Worm (Caenorhabditis elegans): ENCODE results near the gene T11F9.21.
"Not testable (repeated sequence)": the region's sequence is repeated elsewhere in the genome, so short reads cannot be mapped to it uniquely, and the experiment has no call there.

Gene T11F9.21

DNA sequence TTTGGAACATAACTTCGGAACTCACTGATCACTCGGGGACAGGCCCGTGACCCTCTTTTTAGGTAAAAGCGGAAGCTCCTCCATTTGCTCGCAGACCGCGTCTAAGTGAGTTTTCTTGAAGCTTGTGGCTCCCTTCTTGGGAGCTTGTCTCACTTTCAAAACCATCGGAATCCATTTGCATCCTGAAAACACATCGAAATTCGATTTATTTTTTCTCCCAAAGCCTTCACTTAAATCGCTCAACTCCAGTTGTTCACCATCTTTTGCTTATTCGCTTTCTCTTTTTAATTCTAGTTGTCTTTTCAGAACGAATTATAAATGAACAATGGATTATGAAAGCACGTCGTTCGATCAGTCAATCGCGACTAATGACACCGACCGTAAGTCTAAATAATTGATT, 33.3 kb upstream of the T11F9.21 start, which contains the start of gene T11F9.1:
Gene T11F9.1 (plus strand): TSS at position 301 of the 400 bp plus-strand sequence.
- no peak for TF ChIP-seq aly-1 (tag; optimal IDR thresholded peaks at IDR 0.05)
- TF ChIP-seq ceh-36 (tag; optimal IDR thresholded peaks at IDR 0.05) = no peak
- no peak for TF ChIP-seq scrt-1 (GFP tag; IDR thresholded peaks at IDR 0.05)
- no peak for TF ChIP-seq pes-1 (GFP tag; IDR thresholded peaks at IDR 0.05)
- TF ChIP-seq B0310.2 (tag; optimal IDR thresholded peaks at IDR 0.05) = no peak
- TF ChIP-seq tbx-37 (GFP tag; conservative IDR thresholded peaks at IDR 0.05) = no peak
- no peak for TF ChIP-seq hmg-4 (GFP tag; optimal IDR thresholded peaks at IDR 0.05)
- no peak for TF ChIP-seq flt-1 (GFP tag; IDR thresholded peaks at IDR 0.05)
- no peak for TF ChIP-seq tra-4 (tag; optimal IDR thresholded peaks at IDR 0.05)
- TF ChIP-seq ets-7 (tag; optimal IDR thresholded peaks at IDR 0.05) = no peak
- no peak for TF ChIP-seq tbx-11 (GFP tag; IDR thresholded peaks at IDR 0.05)
- TF ChIP-seq hmbx-1 (tag; optimal IDR thresholded peaks at IDR 0.05) = no peak
- no peak for TF ChIP-seq sea-1 (GFP tag; conservative IDR thresholded peaks at IDR 0.05)
- no peak for TF ChIP-seq hnd-1 (tag; optimal IDR thresholded peaks at IDR 0.05)
- TF ChIP-seq F13C5.2 (tag; optimal IDR thresholded peaks at IDR 0.05) = no peak
- no peak for TF ChIP-seq ceh-13 (GFP tag; optimal IDR thresholded peaks at IDR 0.05)
- no peak for TF ChIP-seq ama-1 (optimal IDR thresholded peaks at IDR 0.05)

DNA sequence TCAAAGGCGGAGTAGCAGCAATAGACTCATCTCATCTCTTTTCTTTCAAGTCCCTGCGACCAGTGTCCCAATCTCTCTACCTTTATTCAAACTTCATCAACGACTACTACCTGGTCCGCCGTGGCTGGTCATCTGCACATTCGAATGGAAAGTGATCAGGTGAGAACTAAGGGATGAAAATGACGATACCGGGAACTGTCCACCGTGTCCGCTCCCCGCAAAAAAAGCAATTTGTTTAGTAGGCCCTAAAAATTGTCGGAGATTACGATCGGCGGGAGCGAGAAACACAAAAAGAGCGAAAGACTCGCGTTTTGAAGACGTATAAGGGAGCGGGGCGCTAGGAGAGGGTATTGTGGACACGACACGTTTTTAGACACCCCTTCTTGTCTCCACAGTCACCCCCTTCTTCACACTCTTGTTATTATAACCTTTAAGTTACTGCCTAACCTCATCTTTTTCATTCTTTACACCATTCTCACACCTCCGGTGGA, 29.5 kb upstream of the T11F9.21 start, which contains the start of gene zipt-16:
Gene zipt-16 (plus strand): TSS at position 51 of the 491 bp plus-strand sequence.
- TF ChIP-seq aly-1 (tag; optimal IDR thresholded peaks at IDR 0.05) = no peak

DNA sequence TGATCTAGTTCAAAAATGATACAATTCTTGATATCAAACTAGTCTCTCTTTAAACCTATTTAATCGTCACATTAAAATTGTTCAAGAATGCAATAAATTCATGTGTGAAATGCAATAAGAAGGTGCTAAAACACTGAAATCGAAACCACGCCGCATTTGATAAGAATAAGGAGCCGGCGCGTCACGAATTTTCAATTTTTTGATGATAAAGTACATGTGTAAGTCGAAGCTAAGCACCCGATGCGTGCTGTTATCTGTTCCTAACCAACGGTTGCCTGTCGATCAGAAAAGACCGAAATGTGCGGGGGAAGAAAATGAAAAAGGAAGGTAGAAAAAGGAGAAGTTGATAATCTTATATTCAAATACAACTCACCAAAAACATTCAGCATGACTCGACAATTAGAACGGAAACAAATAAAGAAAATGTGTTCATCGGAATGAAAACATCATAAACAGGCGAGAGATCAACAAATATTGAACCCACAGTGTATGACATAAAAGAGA, 22.3 kb upstream of the T11F9.21 start, which contains the start of gene aat-6:
Gene aat-6 (minus strand): TSS at position 454 of the 504 bp plus-strand sequence.
- TF ChIP-seq scrt-1 (GFP tag; IDR thresholded peaks at IDR 0.05) (no peak), pes-1 (GFP tag; IDR thresholded peaks at IDR 0.05) (no peak), tbx-37 (GFP tag; conservative IDR thresholded peaks at IDR 0.05) (no peak), aly-1 (tag; optimal IDR thresholded peaks at IDR 0.05) (no peak), ceh-36 (tag; optimal IDR thresholded peaks at IDR 0.05) (no peak), ceh-13 (GFP tag; optimal IDR thresholded peaks at IDR 0.05) (no peak), F13C5.2 (tag; optimal IDR thresholded peaks at IDR 0.05) (no peak), sea-1 (GFP tag; conservative IDR thresholded peaks at IDR 0.05) (no peak), hmbx-1 (tag; optimal IDR thresholded peaks at IDR 0.05) (no peak), ets-7 (tag; optimal IDR thresholded peaks at IDR 0.05) (no peak), B0310.2 (tag; optimal IDR thresholded peaks at IDR 0.05) (no peak), tbx-11 (GFP tag; IDR thresholded peaks at IDR 0.05) (no peak), hnd-1 (tag; optimal IDR thresholded peaks at IDR 0.05) (no peak), ama-1 (optimal IDR thresholded peaks at IDR 0.05) (no peak), tra-4 (tag; optimal IDR thresholded peaks at IDR 0.05) (no peak), hmg-4 (GFP tag; optimal IDR thresholded peaks at IDR 0.05) (no peak), flt-1 (GFP tag; IDR thresholded peaks at IDR 0.05) (no peak)

DNA sequence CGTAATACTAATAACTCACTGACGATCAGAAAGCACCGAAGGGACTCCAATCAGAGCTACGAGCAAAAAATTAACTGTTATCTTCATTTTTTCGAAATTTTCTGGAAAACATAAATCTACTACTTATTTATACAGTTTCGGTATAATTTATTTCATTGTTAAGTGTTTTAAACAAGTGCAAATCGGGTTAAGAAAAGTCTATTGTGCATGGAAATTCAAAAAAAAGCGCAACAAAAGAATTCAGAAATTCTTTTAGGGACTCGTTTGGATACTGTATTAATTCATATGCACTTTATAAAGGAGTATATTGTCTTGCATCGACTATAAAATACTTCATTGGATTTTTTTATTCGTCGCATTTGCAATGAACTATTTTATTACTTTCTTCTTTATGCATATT, 20.3 kb upstream of the T11F9.21 start, which contains the start of the genes nas-20 and nas-21:
Gene nas-20 (minus strand): TSS at position 101 of the 400 bp plus-strand sequence.
Gene nas-21 (plus strand): TSS at position 356 of the 400 bp plus-strand sequence.
- TF ChIP-seq tbx-37 (GFP tag; conservative IDR thresholded peaks at IDR 0.05) = no peak
- TF ChIP-seq pes-1 (GFP tag; IDR thresholded peaks at IDR 0.05) = no peak
- TF ChIP-seq sea-1 (GFP tag; conservative IDR thresholded peaks at IDR 0.05) = no peak
- no peak for TF ChIP-seq B0310.2 (tag; optimal IDR thresholded peaks at IDR 0.05)
- no peak for TF ChIP-seq scrt-1 (GFP tag; IDR thresholded peaks at IDR 0.05)
- TF ChIP-seq flt-1 (GFP tag; IDR thresholded peaks at IDR 0.05) = no peak

DNA sequence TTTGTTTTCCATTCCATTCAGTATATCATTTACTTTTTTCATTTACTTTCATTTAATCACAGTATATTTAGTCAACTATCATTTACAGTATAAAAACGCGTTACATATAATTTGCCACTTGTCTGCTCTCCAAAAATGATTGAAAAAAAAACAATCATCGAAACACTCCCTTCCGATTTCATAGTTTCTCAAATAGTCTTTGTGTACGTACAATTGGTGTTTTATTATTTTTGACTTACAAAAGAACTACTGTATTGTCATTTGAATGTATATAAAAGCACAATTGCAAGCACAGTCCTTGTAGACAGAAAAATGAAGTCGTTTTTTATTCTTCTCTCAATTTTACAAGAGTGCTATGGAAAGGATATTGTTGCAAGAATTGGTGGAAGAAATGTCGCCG, 18.2 kb upstream of the T11F9.21 start, which contains the start of gene nas-22:
Gene nas-22 (plus strand): TSS at position 301 of the 400 bp plus-strand sequence.
- TF ChIP-seq hmg-4 (GFP tag; optimal IDR thresholded peaks at IDR 0.05) (no peak), pes-1 (GFP tag; IDR thresholded peaks at IDR 0.05) (no peak), ceh-36 (tag; optimal IDR thresholded peaks at IDR 0.05) (no peak)

DNA sequence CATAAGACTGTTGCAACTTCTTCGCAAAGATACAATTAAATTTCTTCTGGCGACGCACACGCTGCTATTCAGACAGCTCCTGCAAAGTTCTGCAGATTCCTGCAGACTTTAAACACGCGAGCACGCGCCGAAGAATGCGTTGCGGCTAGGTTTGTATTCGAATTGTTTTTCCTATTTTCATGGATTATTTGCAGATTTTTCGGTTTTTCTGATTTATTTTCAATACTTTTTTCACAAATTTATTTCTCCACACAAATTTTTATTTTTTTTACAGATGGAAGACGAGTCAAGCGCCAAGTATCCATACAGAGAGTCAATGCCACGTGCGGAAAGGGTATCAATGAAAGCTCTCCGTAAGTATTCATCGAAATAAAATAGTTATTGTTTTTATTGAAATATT, 16.9 kb upstream of the T11F9.21 start, which contains the start of gene T11F9.7:
Gene T11F9.7 (plus strand): TSS at position 301 of the 400 bp plus-strand sequence.
- not testable (repeated sequence) for TF ChIP-seq hnd-1 (tag; optimal IDR thresholded peaks at IDR 0.05); F13C5.2 (tag; optimal IDR thresholded peaks at IDR 0.05); flt-1 (GFP tag; IDR thresholded peaks at IDR 0.05)

DNA sequence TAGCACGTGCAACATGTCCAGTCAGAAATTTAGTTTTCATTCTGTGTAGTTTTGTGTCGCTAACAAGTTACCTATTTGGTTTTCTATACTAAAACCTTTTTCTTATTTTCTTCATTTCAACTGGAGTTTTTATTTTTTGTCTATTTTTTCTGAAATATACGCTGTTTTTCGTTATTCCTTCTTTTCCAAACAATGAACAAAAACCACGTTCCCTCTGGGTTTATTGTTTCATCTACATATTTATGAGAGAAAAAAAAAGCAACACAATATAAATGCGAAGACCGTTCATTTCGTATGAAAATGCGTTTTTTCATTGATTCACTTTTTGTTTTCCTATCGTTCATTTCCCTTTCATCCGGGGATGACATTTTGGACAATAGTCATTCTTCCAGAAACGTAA, 13.2 kb upstream of the T11F9.21 start, which contains the start of gene T11F9.22:
Gene T11F9.22 (plus strand): TSS at position 301 of the 400 bp plus-strand sequence.
- TF ChIP-seq hmg-4 (GFP tag; optimal IDR thresholded peaks at IDR 0.05) = no peak
- TF ChIP-seq pes-1 (GFP tag; IDR thresholded peaks at IDR 0.05) = no peak
- TF ChIP-seq ceh-13 (GFP tag; optimal IDR thresholded peaks at IDR 0.05) = no peak
- TF ChIP-seq scrt-1 (GFP tag; IDR thresholded peaks at IDR 0.05) = no peak
- TF ChIP-seq ceh-36 (tag; optimal IDR thresholded peaks at IDR 0.05) = no peak
- TF ChIP-seq ets-7 (tag; optimal IDR thresholded peaks at IDR 0.05) = no peak

DNA sequence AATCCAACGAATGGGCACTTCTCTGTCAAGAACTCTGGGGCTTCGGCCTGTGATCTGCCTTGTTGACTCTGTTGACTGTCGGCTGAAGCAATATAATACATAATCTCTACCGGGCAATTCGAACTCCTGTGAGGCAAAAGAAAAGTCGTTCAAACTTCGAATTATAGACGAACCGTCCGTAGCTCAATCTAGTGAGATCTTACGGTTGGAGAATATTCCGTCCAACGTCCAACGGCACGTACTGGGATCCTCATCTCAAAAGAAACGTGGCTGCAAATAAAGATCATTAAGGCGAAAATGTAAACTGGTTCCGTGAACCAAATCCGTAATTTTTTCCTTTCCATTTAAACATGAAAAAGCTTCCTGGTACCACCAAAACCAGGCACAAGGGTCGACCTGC, 11.8 kb upstream of the T11F9.21 start, which contains the start of gene T11F9.14:
Gene T11F9.14 (minus strand): TSS at position 101 of the 400 bp plus-strand sequence.
- not testable (repeated sequence) for TF ChIP-seq hmg-4 (GFP tag; optimal IDR thresholded peaks at IDR 0.05); ama-1 (optimal IDR thresholded peaks at IDR 0.05); tbx-11 (GFP tag; IDR thresholded peaks at IDR 0.05)

All from whole organism, early embryonic.